Fruit fly (Drosophila melanogaster) whole organism, prepupa: ENCODE data around the gene CG32284.
A peak's percentile ranks its signal among the peaks of the same experiment; 100 is the strongest.

ENCODE experiments used
- CG11902 ChIP-seq: fragments of 200-800 bp; sonication (Bioruptor generic); optimal IDR thresholded peaks from 3 replicates; lab custom pipeline; 2016; ENCODE audit warnings: missing biosample characterization, missing genetic modification characterization
- CG32006 ChIP-seq: fragments of 200-800 bp; sonication (Bioruptor generic); optimal IDR thresholded peaks from 3 replicates; lab custom pipeline; 2017; ENCODE audit warnings: missing biosample characterization, mild to moderate bottlenecking, missing genetic modification characterization
- CG6163 ChIP-seq: fragments of 200-800 bp; sonication (Bioruptor generic); IDR thresholded peaks from 3 replicates; pipeline ENCODE4 v1.3.6; 2022; ENCODE audit warnings: missing biosample characterization, missing genetic modification characterization
- CG9139 ChIP-seq: fragments of 200-800 bp; sonication (Bioruptor generic); optimal IDR thresholded peaks from 3 replicates; lab custom pipeline; 2017; ENCODE audit warnings: missing biosample characterization, mild to moderate bottlenecking, missing genetic modification characterization
- Hr39 ChIP-seq: fragments of 200-800 bp; sonication (Bioruptor generic); optimal IDR thresholded peaks from 2 replicates; lab custom pipeline; 2016; ENCODE audit warnings: missing biosample characterization, missing genetic modification characterization
- OdsH ChIP-seq: fragments of 200-800 bp; sonication (Bioruptor generic); optimal IDR thresholded peaks from 3 replicates; lab custom pipeline; 2016; ENCODE audit warnings: missing biosample characterization, missing genetic modification characterization
- dsx ChIP-seq: fragments of 200-800 bp; optimal IDR thresholded peaks from 3 replicates; lab custom pipeline; 2019; ENCODE audit warnings: missing biosample characterization, mild to moderate bottlenecking, missing genetic modification characterization, moderate library complexity; ENCODE audit not compliant: poor library complexity, severe bottlenecking

DNA sequence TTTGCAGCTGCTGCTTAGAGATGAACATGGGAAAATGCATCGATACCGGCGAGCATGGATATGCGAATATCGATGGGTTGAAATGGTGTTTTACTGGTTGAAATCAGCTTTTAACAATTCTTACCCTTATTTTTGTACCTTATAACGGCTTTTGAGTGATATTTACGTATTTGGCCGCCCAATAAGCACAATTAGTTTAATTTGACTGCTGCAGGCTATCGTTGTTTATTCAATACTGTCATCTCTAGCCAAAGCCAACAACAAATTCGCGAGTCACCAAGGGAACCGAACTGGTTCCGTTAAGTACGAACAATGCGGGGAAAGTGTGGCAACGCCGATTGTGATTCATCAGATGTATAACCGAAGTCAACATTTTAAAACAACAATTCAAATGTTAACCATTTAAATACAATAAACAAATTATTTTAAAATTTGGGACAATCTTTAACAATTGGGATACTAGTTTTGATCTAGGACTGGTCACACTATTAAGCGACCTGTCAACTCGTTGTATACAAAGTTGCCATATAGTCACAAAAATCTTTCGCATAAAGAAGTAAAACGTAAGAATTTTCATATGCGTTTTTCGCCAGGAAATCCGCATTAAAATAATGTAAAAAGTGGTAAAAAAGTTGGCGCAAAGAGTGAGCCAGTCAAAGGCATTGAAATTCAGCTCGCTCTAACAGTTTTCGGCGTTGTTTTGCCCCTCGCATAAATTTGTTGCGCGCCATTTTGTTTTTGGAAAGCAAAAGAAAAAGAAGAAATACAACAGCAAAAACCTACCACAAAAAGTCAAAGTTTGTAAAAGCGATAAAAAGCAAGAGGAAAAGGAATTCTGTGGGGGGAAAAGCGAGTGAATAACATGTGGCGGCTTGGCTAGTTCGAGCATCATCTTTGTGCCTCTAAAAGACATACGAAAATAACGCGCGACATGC lies 38.1 kb upstream of the CG32284 start, which contains the start of the genes Usp5 and BtbVII:
- TF ChIP-seq CG11902 (GFP tag; lab: Kevin White, UChicago) (no peak), OdsH (no peak), Hr39 (GFP tag; lab: Kevin White, UChicago) (no peak), CG9139 (GFP tag; lab: Kevin White, UChicago) (no peak), dsx (GFP tag; lab: Kevin White, UChicago) (peak; percentile 17), CG6163 (GFP tag; lab: Robert Waterston, UW) (no peak), CG32006 (peak; percentile 29)
